Worm (Caenorhabditis elegans): ENCODE measurements around the gene C25F6.1.

- no peak for TF ChIP-seq elt-3 (tag; optimal IDR thresholded peaks at IDR 0.05)
- TF ChIP-seq nhr-28 (tag; optimal IDR thresholded peaks at IDR 0.05), result no peak
- TF ChIP-seq unc-62 (GFP tag; optimal IDR thresholded peaks at IDR 0.05), result no peak
- TF ChIP-seq mls-2 (tag; optimal IDR thresholded peaks at IDR 0.05), result no peak
- no peak for TF ChIP-seq mep-1 (tag; optimal IDR thresholded peaks at IDR 0.05)
- no peak for TF ChIP-seq nhr-76 (tag; optimal IDR thresholded peaks at IDR 0.05)
- TF ChIP-seq tbx-8 (GFP tag; optimal IDR thresholded peaks at IDR 0.05), result no peak
- no peak for TF ChIP-seq elt-1 (tag; optimal IDR thresholded peaks at IDR 0.05; ENCODE audit: borderline replicate concordance, insufficient read depth)
- no peak for TF ChIP-seq nhr-237 (tag; optimal IDR thresholded peaks at IDR 0.05)
These were observed 18.9 kb downstream of the C25F6.1 start, which contains the start of gene T23F2.2 for ce11 chrX:5505148-5505547.
